Worm (Caenorhabditis elegans) whole organism, mixed stage, embryonic: Measurements from ENCODE around the gene F09C8.2.

Experiments
- elt-3 ChIP-seq: fragments of 150-350 bp; optimal IDR thresholded peaks from 2 replicates; lab custom pipeline; 2014; ENCODE audit warnings: missing biosample characterization, missing genetic modification characterization
- lin-13 ChIP-seq: fragments of 150-350 bp; optimal IDR thresholded peaks from 2 replicates; lab custom pipeline; 2014; ENCODE audit warnings: missing biosample characterization, missing genetic modification characterization
- lsy-2 ChIP-seq: fragments of 150-350 bp; optimal IDR thresholded peaks from 2 replicates; lab custom pipeline; 2014; ENCODE audit warnings: missing biosample characterization, missing genetic modification characterization
- mep-1 ChIP-seq: fragments of 150-350 bp; optimal IDR thresholded peaks from 2 replicates; lab custom pipeline; 2017; ENCODE audit warnings: missing biosample characterization, missing genetic modification reagents, missing genetic modification characterization, inconsistent platforms
- nhr-12 ChIP-seq: fragments of 150-350 bp; optimal IDR thresholded peaks from 2 replicates; lab custom pipeline; 2014; ENCODE audit warnings: missing biosample characterization, missing genetic modification characterization
- nhr-237 ChIP-seq: fragments of 150-350 bp; optimal IDR thresholded peaks from 2 replicates; lab custom pipeline; 2014; ENCODE audit warnings: missing biosample characterization, missing genetic modification characterization
- nhr-28 ChIP-seq: fragments of 150-350 bp; optimal IDR thresholded peaks from 2 replicates; lab custom pipeline; 2014; ENCODE audit warnings: missing biosample characterization, missing genetic modification characterization
- sem-2 ChIP-seq: fragments of 200-800 bp; sonication (Bioruptor generic); optimal IDR thresholded peaks from 2 replicates; lab custom pipeline; 2018; ENCODE audit warnings: mild to moderate bottlenecking, missing genetic modification characterization, missing compliant biosample characterization
- snpc-4 ChIP-seq: fragments of 150-350 bp; optimal IDR thresholded peaks from 2 replicates; lab custom pipeline; 2014; ENCODE audit warnings: missing biosample characterization, missing genetic modification characterization
- unc-62 ChIP-seq: fragments of 150-350 bp; optimal IDR thresholded peaks from 2 replicates; lab custom pipeline; 2014; ENCODE audit warnings: missing biosample characterization, missing genetic modification reagents, missing genetic modification characterization
- zip-8 ChIP-seq: fragments of 150-350 bp; optimal IDR thresholded peaks from 2 replicates; lab custom pipeline; 2014; ENCODE audit warnings: missing biosample characterization, missing genetic modification characterization

DNA sequence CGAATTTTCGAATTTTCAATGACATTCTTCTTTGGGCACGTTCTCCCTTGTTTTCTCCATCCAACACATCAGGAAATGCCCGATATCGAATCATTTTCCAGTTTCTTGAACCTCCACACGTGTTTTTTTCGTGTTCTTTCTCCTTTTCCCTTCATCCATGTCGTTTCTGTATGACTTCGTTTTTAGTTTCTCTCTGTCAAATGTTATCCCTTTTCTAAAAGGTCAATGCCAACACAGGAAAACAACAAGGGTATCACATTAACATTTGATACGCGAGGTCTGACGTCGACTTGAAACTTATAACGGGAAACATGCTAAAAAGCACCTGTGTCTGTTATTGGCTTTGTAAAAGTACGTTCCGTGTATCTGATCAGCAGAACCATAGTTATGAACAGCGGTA, 26.0 kb upstream of the F09C8.2 start:
- TF ChIP-seq nhr-12 (tag; lab: Kevin White, UChicago) (no peak), mep-1 (tag; lab: Kevin White, UChicago) (no peak), nhr-237 (tag; lab: Kevin White, UChicago) (no peak), elt-3 (tag; lab: Kevin White, UChicago) (no peak), sem-2 (GFP tag; lab: Kevin White, UChicago) (no peak), snpc-4 (tag; lab: Kevin White, UChicago) (no peak), lin-13 (tag; lab: Kevin White, UChicago) (no peak), lsy-2 (no peak), unc-62 (GFP tag; lab: Kevin White, UChicago) (no peak), zip-8 (tag; lab: Kevin White, UChicago) (no peak), nhr-28 (tag; lab: Kevin White, UChicago) (no peak)
